Worm (Caenorhabditis elegans) whole organism, late embryonic: ENCODE data around the gene nhr-13.

Source experiments
- C38D4.7 ChIP-seq: fragments of 200-800 bp; sonication (Bioruptor generic); optimal IDR thresholded peaks from 2 replicates; lab custom pipeline; 2018; ENCODE audit warnings: mild to moderate bottlenecking, missing genetic modification characterization, moderate library complexity, missing compliant biosample characterization
- K09A11.1 ChIP-seq: sonication (generic microtip); optimal IDR thresholded peaks from 2 replicates; lab custom pipeline; 2017; ENCODE audit warnings: antibody characterized with exemption, mild to moderate bottlenecking, missing genetic modification characterization, missing compliant biosample characterization; ENCODE audit not compliant: insufficient read depth
- ahr-1 ChIP-seq: sonication (generic microtip); optimal IDR thresholded peaks from 2 replicates; lab custom pipeline; 2016; ENCODE audit warnings: missing genetic modification characterization, missing compliant biosample characterization
- ceh-14 ChIP-seq: sonication (generic microtip); optimal IDR thresholded peaks from 2 replicates; lab custom pipeline; 2016; ENCODE audit warnings: missing genotype, missing genetic modification characterization, missing compliant biosample characterization
- ceh-18 ChIP-seq: sonication (generic microtip); optimal IDR thresholded peaks from 2 replicates; lab custom pipeline; 2016; ENCODE audit warnings: missing genetic modification characterization, missing compliant biosample characterization
- ceh-19 ChIP-seq: fragments of 200-800 bp; sonication (Bioruptor generic); optimal IDR thresholded peaks from 2 replicates; lab custom pipeline; 2018; ENCODE audit warnings: mild to moderate bottlenecking, missing genetic modification characterization, missing compliant biosample characterization
- ceh-2 ChIP-seq: sonication (generic microtip); optimal IDR thresholded peaks from 2 replicates; lab custom pipeline; 2016; ENCODE audit warnings: missing genotype, missing genetic modification characterization, missing compliant biosample characterization
- ceh-22 ChIP-seq: sonication (generic microtip); optimal IDR thresholded peaks from 2 replicates; lab custom pipeline; 2017; ENCODE audit warnings: missing biosample characterization, missing genetic modification characterization
- ceh-24 ChIP-seq: sonication (generic microtip); optimal IDR thresholded peaks from 2 replicates; lab custom pipeline; 2016; ENCODE audit warnings: mild to moderate bottlenecking, missing genetic modification characterization, missing compliant biosample characterization
- ceh-30 ChIP-seq: fragments of 150-350 bp; optimal IDR thresholded peaks from 2 replicates; lab custom pipeline; 2014; ENCODE audit warnings: missing biosample characterization, missing genetic modification characterization
- ceh-45 ChIP-seq: fragments of 200-800 bp; sonication (Bioruptor generic); IDR thresholded peaks from 2 replicates; pipeline ENCODE4 v1.3.6; 2022; ENCODE audit warnings: missing genetic modification reagents, missing genetic modification characterization, missing compliant biosample characterization
- ceh-6 ChIP-seq: fragments of 200-800 bp; sonication (Bioruptor generic); optimal IDR thresholded peaks from 2 replicates; lab custom pipeline; 2018; ENCODE audit warnings: mild to moderate bottlenecking, missing genetic modification characterization, missing compliant biosample characterization
- che-1 ChIP-seq: sonication (generic microtip); optimal IDR thresholded peaks from 2 replicates; lab custom pipeline; 2016; ENCODE audit warnings: mild to moderate bottlenecking, missing genetic modification characterization, missing compliant biosample characterization
- dve-1 ChIP-seq: sonication (generic microtip); optimal IDR thresholded peaks from 2 replicates; lab custom pipeline; 2017; ENCODE audit warnings: antibody characterized with exemption, mild to moderate bottlenecking, missing genetic modification characterization, missing compliant biosample characterization
- elt-2 ChIP-seq: sonication (generic microtip); optimal IDR thresholded peaks from 2 replicates; lab custom pipeline; 2016; ENCODE audit warnings: missing genetic modification reagents, missing genetic modification characterization, missing compliant biosample characterization
- elt-4 ChIP-seq: sonication (generic microtip); optimal IDR thresholded peaks from 2 replicates; lab custom pipeline; 2016; ENCODE audit warnings: missing genetic modification characterization, missing compliant biosample characterization
- ets-4 ChIP-seq: sonication (generic microtip); optimal IDR thresholded peaks from 2 replicates; lab custom pipeline; 2016; ENCODE audit warnings: missing genetic modification characterization, missing compliant biosample characterization
- fkh-10 ChIP-seq: fragments of 150-350 bp; optimal IDR thresholded peaks from 2 replicates; lab custom pipeline; 2014; ENCODE audit warnings: missing biosample characterization, missing genetic modification reagents, missing genetic modification characterization
- fkh-6 ChIP-seq: sonication (generic microtip); optimal IDR thresholded peaks from 2 replicates; lab custom pipeline; 2016; ENCODE audit warnings: missing genetic modification characterization, missing compliant biosample characterization
- gmeb-2 ChIP-seq: sonication (generic microtip); optimal IDR thresholded peaks from 2 replicates; lab custom pipeline; 2016; ENCODE audit warnings: missing genetic modification characterization, inconsistent platforms, missing compliant biosample characterization
- hlh-13 ChIP-seq: fragments of 200-800 bp; sonication (Bioruptor generic); optimal IDR thresholded peaks from 2 replicates; lab custom pipeline; 2018; ENCODE audit warnings: mild to moderate bottlenecking, missing genetic modification characterization, missing compliant biosample characterization
- hlh-15 ChIP-seq: sonication (generic microtip); optimal IDR thresholded peaks from 2 replicates; lab custom pipeline; 2016; ENCODE audit warnings: missing genetic modification characterization, missing compliant biosample characterization
- hlh-6 ChIP-seq: sonication (generic microtip); optimal IDR thresholded peaks from 2 replicates; lab custom pipeline; 2016; ENCODE audit warnings: missing genotype, missing genetic modification characterization, missing compliant biosample characterization
- hlh-8 ChIP-seq: sonication (generic microtip); optimal IDR thresholded peaks from 2 replicates; lab custom pipeline; 2016; ENCODE audit warnings: missing genotype, missing genetic modification characterization, missing compliant biosample characterization
- lim-6 ChIP-seq: sonication (generic microtip); optimal IDR thresholded peaks from 2 replicates; lab custom pipeline; 2016; ENCODE audit warnings: missing genetic modification characterization, missing compliant biosample characterization
- madf-2 ChIP-seq: sonication (generic microtip); optimal IDR thresholded peaks from 2 replicates; lab custom pipeline; 2017; ENCODE audit warnings: missing genetic modification characterization, missing compliant biosample characterization
- mec-3 ChIP-seq: sonication (generic microtip); optimal IDR thresholded peaks from 2 replicates; lab custom pipeline; 2016; ENCODE audit warnings: borderline replicate concordance, missing genetic modification characterization, missing compliant biosample characterization
- nfya-1 ChIP-seq: sonication (generic microtip); optimal IDR thresholded peaks from 2 replicates; lab custom pipeline; 2017; ENCODE audit warnings: missing genetic modification characterization, mild to moderate bottlenecking, missing compliant biosample characterization, antibody characterized with exemption, moderate library complexity
- npax-4 ChIP-seq: sonication (generic microtip); optimal IDR thresholded peaks from 2 replicates; lab custom pipeline; 2016; ENCODE audit warnings: missing genetic modification characterization, missing compliant biosample characterization
- odd-2 ChIP-seq: sonication (generic microtip); optimal IDR thresholded peaks from 2 replicates; lab custom pipeline; 2017; ENCODE audit warnings: antibody characterized with exemption, mild to moderate bottlenecking, missing genetic modification characterization, missing compliant biosample characterization
- pag-3 ChIP-seq: sonication (generic microtip); optimal IDR thresholded peaks from 2 replicates; lab custom pipeline; 2016; ENCODE audit warnings: missing compliant biosample characterization, missing genetic modification characterization, borderline replicate concordance
- pat-9 ChIP-seq: fragments of 200-800 bp; sonication (Bioruptor generic); optimal IDR thresholded peaks from 2 replicates; lab custom pipeline; 2018; ENCODE audit warnings: mild to moderate bottlenecking, missing genetic modification characterization, moderate library complexity, missing compliant biosample characterization
- pha-2 ChIP-seq: sonication (generic microtip); optimal IDR thresholded peaks from 2 replicates; lab custom pipeline; 2017; ENCODE audit warnings: mild to moderate bottlenecking, missing genetic modification characterization, missing compliant biosample characterization
- pha-4 ChIP-seq: fragments of 150-350 bp; optimal IDR thresholded peaks from 2 replicates; lab custom pipeline; 2018; ENCODE audit warnings: missing biosample characterization, missing genetic modification reagents, missing genetic modification characterization
- pqm-1 ChIP-seq: sonication (generic microtip); optimal IDR thresholded peaks from 2 replicates; lab custom pipeline; 2016; ENCODE audit warnings: missing genetic modification characterization, missing compliant biosample characterization
- pros-1 ChIP-seq: fragments of 150-350 bp; optimal IDR thresholded peaks from 2 replicates; lab custom pipeline; 2014; ENCODE audit warnings: missing biosample characterization, missing genetic modification reagents, missing genetic modification characterization
- ref-2 ChIP-seq: sonication (generic microtip); optimal IDR thresholded peaks from 2 replicates; lab custom pipeline; 2016; ENCODE audit warnings: missing genetic modification characterization, missing compliant biosample characterization
- rnt-1 ChIP-seq: sonication (generic microtip); optimal IDR thresholded peaks from 2 replicates; lab custom pipeline; 2016; ENCODE audit warnings: missing genetic modification characterization, missing compliant biosample characterization
- sox-2 ChIP-seq: fragments of 200-800 bp; sonication (Bioruptor generic); IDR thresholded peaks from 2 replicates; pipeline ENCODE4 v1.3.6; 2022; ENCODE audit warnings: missing genetic modification reagents, missing genetic modification characterization, missing compliant biosample characterization
- sox-4 ChIP-seq: sonication (generic microtip); optimal IDR thresholded peaks from 2 replicates; lab custom pipeline; 2017; ENCODE audit warnings: mild to moderate bottlenecking, missing genetic modification characterization, inconsistent platforms, missing compliant biosample characterization
- tbx-2 ChIP-seq: sonication (generic microtip); optimal IDR thresholded peaks from 2 replicates; lab custom pipeline; 2016; ENCODE audit warnings: missing genetic modification characterization, missing compliant biosample characterization
- unc-42 ChIP-seq: sonication (generic microtip); optimal IDR thresholded peaks from 2 replicates; lab custom pipeline; 2016; ENCODE audit warnings: missing genotype, missing genetic modification characterization, missing compliant biosample characterization
- unc-86 ChIP-seq: sonication (generic microtip); optimal IDR thresholded peaks from 2 replicates; lab custom pipeline; 2016; ENCODE audit warnings: missing genetic modification characterization, missing compliant biosample characterization
- ztf-16 ChIP-seq: sonication (generic microtip); optimal IDR thresholded peaks from 2 replicates; lab custom pipeline; 2017; ENCODE audit warnings: missing genetic modification characterization, missing compliant biosample characterization

nhr-13 gene

ce11 chrV:2175242-2175641, 17.0 kb upstream of the nhr-13 start, which contains the start of gene C45H4.18:
Gene C45H4.18 (plus strand): TSS chrV:2175542.
- TF ChIP-seq tbx-2 (tag; lab: Kevin White, UChicago) (no peak), pag-3 (tag; lab: Kevin White, UChicago) (no peak), gmeb-2 (no peak), ceh-18 (no peak), sox-2 (GFP tag; lab: Robert Waterston, UW) (no peak), madf-2 (tag; lab: Kevin White, UChicago) (no peak), elt-2 (tag; lab: Kevin White, UChicago) (no peak), pha-2 (tag; lab: Kevin White, UChicago) (no peak), ahr-1 (tag; lab: Kevin White, UChicago) (no peak), che-1 (tag; lab: Kevin White, UChicago) (no peak), lim-6 (tag; lab: Kevin White, UChicago) (no peak), hlh-13 (no peak), npax-4 (tag; lab: Kevin White, UChicago) (no peak), K09A11.1 (tag; lab: Kevin White, UChicago) (no peak), unc-86 (tag; lab: Kevin White, UChicago) (no peak), odd-2 (tag; lab: Kevin White, UChicago) (no peak), unc-42 (tag; lab: Kevin White, UChicago) (no peak), C38D4.7 (GFP tag; lab: Kevin White, UChicago) (no peak), ceh-45 (GFP tag; lab: Robert Waterston, UW) (no peak)
- TF ChIP-seq, all 69 proteins: peak for 0

- no peak for TF ChIP-seq fkh-6 (tag; lab: Kevin White, UChicago)
- TF ChIP-seq pqm-1 (tag; lab: Kevin White, UChicago), result no peak
- no peak for TF ChIP-seq mec-3 (tag; lab: Kevin White, UChicago)
- TF ChIP-seq npax-4 (tag; lab: Kevin White, UChicago), result no peak
- no peak for TF ChIP-seq hlh-15 (tag; lab: Kevin White, UChicago)
- no peak for TF ChIP-seq elt-4 (tag; lab: Kevin White, UChicago)
- no peak for TF ChIP-seq rnt-1 (tag; lab: Kevin White, UChicago)
- TF ChIP-seq, all 69 proteins: peak for 0
These were observed 14.9 kb upstream of the nhr-13 start, which contains the start of gene srbc-17 for ce11 chrV:2177307-2177764. Gene srbc-17 (plus strand): TSS chrV:2177714.

- TF ChIP-seq ceh-18, result no peak
- no peak for TF ChIP-seq ref-2 (tag; lab: Kevin White, UChicago)
- TF ChIP-seq hlh-8 (tag; lab: Kevin White, UChicago), result no peak
- TF ChIP-seq ceh-24, result no peak
- no peak for TF ChIP-seq hlh-6 (tag; lab: Kevin White, UChicago)
- no peak for TF ChIP-seq rnt-1 (tag; lab: Kevin White, UChicago)
- TF ChIP-seq sox-4 (tag; lab: Kevin White, UChicago), result no peak
- TF ChIP-seq pat-9 (tag; lab: Kevin White, UChicago), result no peak
These were observed 13.1 kb upstream of the nhr-13 start, which contains the start of gene cyp-33C1 for ce11 chrV:2179214-2179613. Gene cyp-33C1 (plus strand): TSS chrV:2179514.

- no peak for TF ChIP-seq ceh-19
These were observed 10.5 kb upstream of the nhr-13 start, which contains the start of gene srbc-16 for ce11 chrV:2181738-2182137. Gene srbc-16 (plus strand): TSS chrV:2182038.

- TF ChIP-seq ceh-14 (tag; lab: Kevin White, UChicago) (no peak), dve-1 (tag; lab: Kevin White, UChicago) (no peak), tbx-2 (tag; lab: Kevin White, UChicago) (no peak), sox-4 (tag; lab: Kevin White, UChicago) (no peak), ceh-6 (no peak), ztf-16 (no peak), fkh-10 (GFP tag; lab: Kevin White, UChicago) (no peak), pros-1 (tag; lab: Kevin White, UChicago) (no peak), nfya-1 (tag; lab: Kevin White, UChicago) (no peak), ets-4 (tag; lab: Kevin White, UChicago) (no peak), pha-2 (tag; lab: Kevin White, UChicago) (no peak), sox-2 (GFP tag; lab: Robert Waterston, UW) (no peak), lim-6 (tag; lab: Kevin White, UChicago) (no peak), pha-4 (no peak), K09A11.1 (tag; lab: Kevin White, UChicago) (no peak), ceh-2 (no peak), ceh-30 (tag; lab: Kevin White, UChicago) (no peak), ceh-22 (tag; lab: Kevin White, UChicago) (no peak), ahr-1 (tag; lab: Kevin White, UChicago) (no peak)
- TF ChIP-seq, all 69 proteins: peak for 0
These were observed 9.1 kb upstream of the nhr-13 start, which contains the start of gene cyp-33C2 for ce11 chrV:2183162-2183561. Gene cyp-33C2 (plus strand): TSS chrV:2183488.
